Fruit fly (Drosophila melanogaster) whole organism, embryonic: ENCODE results near the gene Mpc1.

Source experiments
- B-H2 ChIP-seq: fragments of 200-800 bp; sonication (Bioruptor generic); optimal IDR thresholded peaks from 2 replicates; lab custom pipeline; 2018; ENCODE audit warnings: missing biosample characterization, mild to moderate bottlenecking, missing genetic modification characterization
- Blimp-1 ChIP-seq: fragments of 200-800 bp; sonication (Bioruptor generic); optimal IDR thresholded peaks from 3 replicates; lab custom pipeline; 2018; ENCODE audit warnings: missing biosample characterization, missing genetic modification characterization, mild to moderate bottlenecking, moderate library complexity, missing genetic modification reagents
- CG10267 ChIP-seq: fragments of 200-800 bp; sonication (Bioruptor generic); optimal IDR thresholded peaks from 2 replicates; lab custom pipeline; 2018; ENCODE audit warnings: missing biosample characterization, mild to moderate bottlenecking, missing genetic modification characterization, moderate library complexity
- CG10543 ChIP-seq: fragments of 200-800 bp; sonication (Bioruptor generic); optimal IDR thresholded peaks from 3 replicates; lab custom pipeline; 2017; ENCODE audit warnings: missing biosample characterization, mild to moderate bottlenecking, missing genetic modification characterization, moderate library complexity
- CG10979 ChIP-seq: fragments of 200-800 bp; sonication (Bioruptor generic); optimal IDR thresholded peaks from 2 replicates; lab custom pipeline; 2018; ENCODE audit warnings: missing biosample characterization, mild to moderate bottlenecking, missing genetic modification characterization, moderate library complexity
- CG11695 ChIP-seq: fragments of 200-800 bp; sonication (Bioruptor generic); IDR thresholded peaks from 3 replicates; pipeline ENCODE4 v1.3.6; 2022; ENCODE audit warnings: missing biosample characterization, missing genetic modification characterization
- CG12155 ChIP-seq: fragments of 200-800 bp; sonication (Bioruptor generic); optimal IDR thresholded peaks from 3 replicates; lab custom pipeline; 2016; ENCODE audit warnings: missing biosample characterization, missing genetic modification characterization
- CG12219 ChIP-seq: fragments of 200-800 bp; sonication (Bioruptor generic); optimal IDR thresholded peaks from 3 replicates; lab custom pipeline; 2018; ENCODE audit warnings: missing biosample characterization, mild to moderate bottlenecking, missing genetic modification characterization
- CG12942 ChIP-seq: fragments of 200-800 bp; sonication (Bioruptor generic); optimal IDR thresholded peaks from 3 replicates; lab custom pipeline; 2016; ENCODE audit warnings: missing biosample characterization, missing genetic modification characterization
- CG14710 ChIP-seq: fragments of 200-800 bp; sonication (Bioruptor generic); optimal IDR thresholded peaks from 3 replicates; lab custom pipeline; 2019; ENCODE audit warnings: missing biosample characterization, mild to moderate bottlenecking, missing genetic modification characterization, moderate library complexity
- CG1603 ChIP-seq: fragments of 200-800 bp; sonication (Bioruptor generic); optimal IDR thresholded peaks from 2 replicates; lab custom pipeline; 2019; ENCODE audit warnings: missing biosample characterization, mild to moderate bottlenecking, missing genetic modification characterization, moderate library complexity
- CG2199 ChIP-seq: fragments of 200-800 bp; sonication (Bioruptor generic); IDR thresholded peaks from 3 replicates; pipeline ENCODE4 v1.3.6; 2022; ENCODE audit warnings: missing biosample characterization, missing genetic modification characterization
- CG2712 ChIP-seq: fragments of 200-800 bp; optimal IDR thresholded peaks from 3 replicates; lab custom pipeline; 2019; ENCODE audit warnings: missing biosample characterization, mild to moderate bottlenecking, missing genetic modification characterization, moderate library complexity
- CG2875 ChIP-seq: fragments of 200-800 bp; sonication (Bioruptor generic); optimal IDR thresholded peaks from 2 replicates; lab custom pipeline; 2017; ENCODE audit warnings: missing biosample characterization, mild to moderate bottlenecking, missing genetic modification characterization, missing genetic modification reagents
- CG31388 ChIP-seq: fragments of 200-800 bp; sonication (Bioruptor generic); optimal IDR thresholded peaks from 2 replicates; lab custom pipeline; 2016; ENCODE audit warnings: missing biosample characterization, missing genetic modification characterization
- CG32772 ChIP-seq: fragments of 200-800 bp; sonication (Bioruptor generic); IDR thresholded peaks from 2 replicates; pipeline ENCODE4 v1.3.6; 2022; ENCODE audit warnings: missing biosample characterization, missing genetic modification characterization
- CG34422 ChIP-seq: fragments of 200-800 bp; sonication (Bioruptor generic); IDR thresholded peaks from 3 replicates; pipeline ENCODE4 v1.3.6; 2022; ENCODE audit warnings: missing biosample characterization, missing genetic modification characterization
- CG6175 ChIP-seq: fragments of 200-800 bp; sonication (Bioruptor generic); IDR thresholded peaks from 3 replicates; pipeline ENCODE4 v1.3.6; 2022; ENCODE audit warnings: missing biosample characterization, missing genetic modification characterization
- CG6254 ChIP-seq: fragments of 200-800 bp; sonication (Bioruptor generic); optimal IDR thresholded peaks from 3 replicates; lab custom pipeline; 2017; ENCODE audit warnings: mild to moderate bottlenecking, missing biosample characterization, missing genetic modification reagents, missing genetic modification characterization
- CG8388 ChIP-seq: fragments of 200-800 bp; sonication (Bioruptor generic); optimal IDR thresholded peaks from 2 replicates; lab custom pipeline; 2019; ENCODE audit warnings: missing biosample characterization, mild to moderate bottlenecking, missing genetic modification characterization, moderate library complexity
- CG8924 ChIP-seq: fragments of 200-800 bp; optimal IDR thresholded peaks from 3 replicates; lab custom pipeline; 2019; ENCODE audit warnings: missing biosample characterization, mild to moderate bottlenecking, missing genetic modification characterization, moderate library complexity
- CG9609 ChIP-seq: fragments of 200-800 bp; sonication (Bioruptor generic); optimal IDR thresholded peaks from 3 replicates; lab custom pipeline; 2016; ENCODE audit warnings: missing biosample characterization, missing genetic modification characterization
- CHES-1-like ChIP-seq: fragments of 200-800 bp; sonication (Bioruptor generic); optimal IDR thresholded peaks from 2 replicates; lab custom pipeline; 2016; ENCODE audit warnings: missing biosample characterization, missing genetic modification characterization
- Drgx ChIP-seq: fragments of 200-800 bp; sonication (Bioruptor generic); IDR thresholded peaks from 2 replicates; pipeline ENCODE4 v1.3.6; 2022; ENCODE audit warnings: missing biosample characterization, missing genetic modification characterization
- H15 ChIP-seq: fragments of 200-800 bp; sonication (Bioruptor generic); IDR thresholded peaks from 3 replicates; pipeline ENCODE4 v1.3.6; 2022; ENCODE audit warnings: missing biosample characterization, missing genetic modification characterization
- Hr3 ChIP-seq: fragments of 200-800 bp; sonication (Bioruptor generic); optimal IDR thresholded peaks from 3 replicates; lab custom pipeline; 2016; ENCODE audit warnings: missing biosample characterization, missing genetic modification characterization
- PHDP ChIP-seq: fragments of 200-800 bp; sonication (Bioruptor generic); optimal IDR thresholded peaks from 3 replicates; lab custom pipeline; 2018; ENCODE audit warnings: missing biosample characterization, mild to moderate bottlenecking, missing genetic modification characterization, moderate library complexity
- Sry-δ ChIP-seq: fragments of 200-800 bp; sonication (Bioruptor generic); optimal IDR thresholded peaks from 2 replicates; lab custom pipeline; 2016; ENCODE audit warnings: missing biosample characterization, missing genetic modification characterization
- Ssrp ChIP-seq: fragments of 200-800 bp; sonication (Bioruptor generic); optimal IDR thresholded peaks from 2 replicates; lab custom pipeline; 2018; ENCODE audit warnings: missing biosample characterization, mild to moderate bottlenecking, missing genetic modification characterization, moderate library complexity
- Taf1 ChIP-seq: fragments of 200-800 bp; sonication (Bioruptor generic); IDR thresholded peaks from 2 replicates; pipeline ENCODE4 v1.3.6; 2022; ENCODE audit warnings: missing biosample characterization, missing genetic modification characterization
- al ChIP-seq: fragments of 200-800 bp; sonication (Bioruptor generic); IDR thresholded peaks from 2 replicates; pipeline ENCODE4 v1.3.6; 2022; ENCODE audit warnings: missing biosample characterization, missing genetic modification characterization
- ato ChIP-seq: fragments of 200-800 bp; sonication (Bioruptor generic); IDR thresholded peaks from 2 replicates; pipeline ENCODE4 v1.3.6; 2022; ENCODE audit warnings: missing biosample characterization, missing genetic modification characterization; ENCODE audit not compliant: partially characterized antibody
- bigmax ChIP-seq: fragments of 200-800 bp; sonication (Bioruptor generic); optimal IDR thresholded peaks from 2 replicates; lab custom pipeline; 2018; ENCODE audit warnings: missing biosample characterization, mild to moderate bottlenecking, missing genetic modification characterization
- br ChIP-seq: fragments of >200 bp; optimal IDR thresholded peaks from 2 replicates; lab custom pipeline; 2017
- chm ChIP-seq: fragments of 200-800 bp; sonication (Bioruptor generic); IDR thresholded peaks from 2 replicates; pipeline ENCODE4 v1.3.6; 2022; ENCODE audit warnings: missing biosample characterization, missing genetic modification characterization
- da ChIP-seq: fragments of 200-800 bp; sonication (Bioruptor generic); optimal IDR thresholded peaks from 2 replicates; lab custom pipeline; 2016; ENCODE audit warnings: missing biosample characterization, missing genetic modification characterization
- kni ChIP-seq: fragments of 200-800 bp; sonication (Bioruptor generic); optimal IDR thresholded peaks from 3 replicates; lab custom pipeline; 2017; ENCODE audit warnings: mild to moderate bottlenecking, missing biosample characterization, missing genetic modification reagents, missing genetic modification characterization
- nom ChIP-seq: fragments of 200-800 bp; sonication (Bioruptor generic); optimal IDR thresholded peaks from 2 replicates; lab custom pipeline; 2017; ENCODE audit warnings: missing biosample characterization, missing genetic modification characterization, mild to moderate bottlenecking, moderate library complexity, missing genetic modification reagents
- rib ChIP-seq: fragments of 200-800 bp; sonication (Bioruptor generic); IDR thresholded peaks from 2 replicates; pipeline ENCODE4 v1.3.6; 2022; ENCODE audit warnings: missing biosample characterization, missing genetic modification characterization
- sc ChIP-seq, 3 experiments: fragments of >200 bp in 2 of 3; fragments of 200-800 bp in 1 of 3; sonication (Bioruptor generic) in 1 of 3; optimal IDR thresholded peaks; 2 replicates in 2 of 3; 3 replicates in 1 of 3; lab custom pipeline; 2017; ENCODE audit warnings: mild to moderate bottlenecking in 1 of 3, missing biosample characterization in 1 of 3, missing genetic modification characterization in 1 of 3, missing genetic modification reagents in 1 of 3
- sug ChIP-seq: fragments of 200-800 bp; optimal IDR thresholded peaks from 2 replicates; lab custom pipeline; 2019; ENCODE audit warnings: missing biosample characterization, mild to moderate bottlenecking, missing genetic modification characterization, moderate library complexity
- tgo ChIP-seq: fragments of 200-800 bp; sonication (Bioruptor generic); IDR thresholded peaks from 3 replicates; pipeline ENCODE4 v1.3.6; 2022; ENCODE audit warnings: missing biosample characterization, missing genetic modification characterization
- tll ChIP-seq, 2 experiments: fragments of 200-800 bp in 1 of 2; fragments of >200 bp in 1 of 2; sonication (Bioruptor generic) in 1 of 2; optimal IDR thresholded peaks; 2 replicates each; lab custom pipeline; 2017 to 2019; ENCODE audit warnings: missing biosample characterization in 2 of 2, missing genetic modification characterization in 2 of 2, mild to moderate bottlenecking in 1 of 2, moderate library complexity in 1 of 2
- unc-4 ChIP-seq: fragments of 200-800 bp; sonication (Bioruptor generic); IDR thresholded peaks from 2 replicates; pipeline ENCODE4 v1.3.6; 2022; ENCODE audit warnings: missing biosample characterization, missing genetic modification characterization; ENCODE audit not compliant: partially characterized antibody
- vfl ChIP-seq: fragments of 200-800 bp; sonication (Bioruptor generic); optimal IDR thresholded peaks from 2 replicates; lab custom pipeline; 2016; ENCODE audit warnings: missing biosample characterization, missing genetic modification characterization
- vnd ChIP-seq: fragments of 200-800 bp; sonication (Bioruptor generic); IDR thresholded peaks from 3 replicates; pipeline ENCODE4 v1.3.6; 2022; ENCODE audit warnings: missing biosample characterization, missing genetic modification characterization; ENCODE audit not compliant: partially characterized antibody
- zen ChIP-seq: fragments of 200-800 bp; sonication (Bioruptor generic); optimal IDR thresholded peaks from 3 replicates; lab custom pipeline; 2018; ENCODE audit warnings: missing biosample characterization, mild to moderate bottlenecking, missing genetic modification characterization, moderate library complexity

The Mpc1 gene

dm6 chr3R:18905921-18906878 lies 22.3 kb downstream of the Mpc1 start, which contains the start of gene EndoA (continued):
- TF ChIP-seq CG11695 (peak; percentile 48; the same call in 2 of the 3 replicates), bigmax (GFP tag; lab: Kevin White, UChicago) (peak; percentile 36), CG10543 (GFP tag; lab: Kevin White, UChicago) (peak; percentile 51), sug (tag; lab: Kevin White, UChicago) (peak; percentile 94), ato (GFP tag; lab: Robert Waterston, UW) (peak; percentile 52), CG2875 (GFP tag; lab: Kevin White, UChicago) (peak; percentile 18), B-H2 (GFP tag; lab: Kevin White, UChicago) (peak; percentile 41), Ssrp (tag; lab: Kevin White, UChicago) (no peak), CHES-1-like (no peak), CG12155 (GFP tag; lab: Kevin White, UChicago) (peak; percentile 31), CG31388 (no peak), CG9609 (GFP tag; lab: Kevin White, UChicago) (peak; percentile 16), H15 (GFP tag; lab: Robert Waterston, UW) (no peak), br (lab: Kevin White, UChicago) (no peak), CG8924 (peak; percentile 80), chm (GFP tag; lab: Robert Waterston, UW) (0 out of 2 replicates have a peak, but pooled peaks have one; percentile 28), PHDP (tag; lab: Kevin White, UChicago) (peak; percentile 48), Sry-δ (peak; percentile 90), al (GFP tag; lab: Robert Waterston, UW) (no peak), da (GFP tag; lab: Kevin White, UChicago) (no peak), vnd (GFP tag; lab: Robert Waterston, UW) (peak; percentile 64), tgo (GFP tag; lab: Robert Waterston, UW) (peak; percentile 54), CG10267 (peak; percentile 64), vfl (no peak), CG8388 (GFP tag; lab: Kevin White, UChicago) (peak; percentile 37), zen (tag; lab: Kevin White, UChicago) (peak; percentile 23), CG34422 (peak; percentile 31; the same call in 1 of the 3 replicates), CG10979 (tag; lab: Kevin White, UChicago) (peak; percentile 28), unc-4 (peak; percentile 67), CG6175 (GFP tag; lab: Robert Waterston, UW) (no peak), tll (GFP tag; optimal IDR thresholded peaks at IDR 0.05; lab: Kevin White, UChicago) (peak in 1 of 2 experiments; percentile 34), Drgx (peak; percentile 58), CG12942 (GFP tag; lab: Kevin White, UChicago) (peak; percentile 37), Hr3 (GFP tag; lab: Kevin White, UChicago) (peak; percentile 31), nom (no peak), sc (optimal IDR thresholded peaks at IDR 0.05; lab: Kevin White, UChicago) (no peak), sc (GFP tag; optimal IDR thresholded peaks at IDR 0.05; lab: Kevin White, UChicago) (no peak), CG6254 (GFP tag; lab: Kevin White, UChicago) (peak; percentile 13), rib (GFP tag; lab: Robert Waterston, UW) (no peak), CG2712 (tag; lab: Kevin White, UChicago) (peak; percentile 75), CG12219 (GFP tag; lab: Kevin White, UChicago) (no peak), Blimp-1 (GFP tag; lab: Kevin White, UChicago) (peak; percentile 80), kni (GFP tag; lab: Kevin White, UChicago) (no peak), CG2199 (no peak), CG32772 (GFP tag; lab: Robert Waterston, UW) (0 out of 2 replicates have a peak, but pooled peaks have one; percentile 13), Taf1 (GFP tag; lab: Robert Waterston, UW) (peak; percentile 25; the same call in 1 of the 2 replicates), CG1603 (tag; lab: Kevin White, UChicago) (peak; percentile 70), CG14710 (tag; lab: Kevin White, UChicago) (peak; percentile 58)
